Worm (Caenorhabditis elegans) whole organism, L2 larva: ENCODE data around the gene mpst-2.

Experiments used
- R02D3.7 ChIP-seq: fragments of 150-350 bp; optimal IDR thresholded peaks from 2 replicates; lab custom pipeline; 2014; ENCODE audit warnings: missing biosample characterization, missing genetic modification characterization
- ama-1 ChIP-seq: fragments of 150-350 bp; optimal IDR thresholded peaks from 2 replicates; lab custom pipeline; 2018; ENCODE audit warnings: inconsistent platforms
- blmp-1 ChIP-seq: sonication (generic microtip); optimal IDR thresholded peaks from 2 replicates; lab custom pipeline; 2017; ENCODE audit warnings: missing genetic modification characterization, mild to moderate bottlenecking, missing compliant biosample characterization, antibody characterized with exemption, moderate library complexity; ENCODE audit not compliant: insufficient read depth
- elt-1 ChIP-seq: fragments of 150-350 bp; optimal IDR thresholded peaks from 2 replicates; lab custom pipeline; 2014; ENCODE audit warnings: missing biosample characterization, missing genetic modification characterization
- mab-5 ChIP-seq: fragments of 150-350 bp; optimal IDR thresholded peaks from 2 replicates; lab custom pipeline; 2014; ENCODE audit warnings: missing biosample characterization, missing genetic modification characterization
- nhr-21 ChIP-seq: fragments of 150-350 bp; optimal IDR thresholded peaks from 2 replicates; lab custom pipeline; 2014; ENCODE audit warnings: missing biosample characterization, missing genetic modification characterization
- nhr-25 ChIP-seq: fragments of 150-350 bp; sonication (generic microtip); optimal IDR thresholded peaks from 3 replicates; lab custom pipeline; 2014; ENCODE audit warnings: missing biosample characterization, missing genetic modification characterization
- skn-1 ChIP-seq: sonication (generic microtip); optimal IDR thresholded peaks from 2 replicates; lab custom pipeline; 2017; ENCODE audit warnings: missing biosample characterization, missing genetic modification characterization
- sma-3 ChIP-seq: sonication (generic microtip); optimal IDR thresholded peaks from 2 replicates; lab custom pipeline; 2016; ENCODE audit warnings: missing genetic modification reagents, missing genetic modification characterization, missing compliant biosample characterization
- snpc-4 ChIP-seq: fragments of 150-350 bp; optimal IDR thresholded peaks from 2 replicates; lab custom pipeline; 2014; ENCODE audit warnings: missing biosample characterization, missing genetic modification characterization

DNA sequence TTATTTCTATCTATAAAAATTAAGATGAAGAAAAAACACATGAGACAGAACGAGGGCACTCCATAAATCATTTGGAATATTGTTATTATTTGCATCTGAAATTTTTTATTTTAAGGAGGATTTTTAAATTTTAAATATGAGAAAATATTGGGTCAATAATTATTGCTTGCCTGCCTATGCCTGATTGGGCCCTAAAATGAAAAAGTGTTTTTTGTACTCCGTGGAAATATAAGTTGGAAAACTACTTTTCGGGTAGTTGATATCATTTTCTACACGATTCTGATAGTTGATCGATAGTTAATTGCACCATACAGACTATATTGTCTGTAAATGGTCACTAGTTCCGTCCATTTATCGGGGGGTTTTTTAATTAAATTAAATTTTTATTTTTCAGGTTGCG, 35.0 kb upstream of the mpst-2 start, which contains the start of gene srg-55:
- no peak for TF ChIP-seq ama-1 (lab: Kevin White, UChicago)
- no peak for TF ChIP-seq snpc-4 (tag; lab: Kevin White, UChicago)
- TF ChIP-seq R02D3.7 (tag; lab: Kevin White, UChicago): no peak
- TF ChIP-seq skn-1 (tag; lab: Kevin White, UChicago): no peak
- no peak for TF ChIP-seq sma-3 (GFP tag; lab: Kevin White, UChicago)
- TF ChIP-seq blmp-1: no peak
- no peak for TF ChIP-seq mab-5 (tag; lab: Kevin White, UChicago)
- TF ChIP-seq elt-1: no peak
- no peak for TF ChIP-seq nhr-21 (tag; lab: Kevin White, UChicago)
- TF ChIP-seq nhr-25 (tag; lab: Kevin White, UChicago): no peak
